Worm (Caenorhabditis elegans) whole organism, L4 larva: Measurements from ENCODE around the gene ncx-8.

ENCODE experiments used
- Y105C5A.15 ChIP-seq: fragments of 200-800 bp; sonication (Bioruptor generic); IDR thresholded peaks from 2 replicates; pipeline ENCODE4 v1.3.6; 2022; ENCODE audit warnings: missing genetic modification characterization, missing compliant biosample characterization
- ceh-82 ChIP-seq: sonication (generic microtip); optimal IDR thresholded peaks from 2 replicates; lab custom pipeline; 2017; ENCODE audit warnings: missing biosample characterization, missing genetic modification characterization
- ces-1 ChIP-seq: fragments of 150-350 bp; sonication (generic microtip); optimal IDR thresholded peaks from 4 replicates; lab custom pipeline; 2014; ENCODE audit warnings: missing biosample characterization, missing genetic modification reagents, missing genetic modification characterization
- dve-1 ChIP-seq: sonication (generic microtip); optimal IDR thresholded peaks from 2 replicates; lab custom pipeline; 2017; ENCODE audit warnings: antibody characterized with exemption, mild to moderate bottlenecking, missing genetic modification characterization, missing compliant biosample characterization; ENCODE audit not compliant: insufficient read depth
- nhr-11 ChIP-seq: fragments of 150-350 bp; optimal IDR thresholded peaks from 2 replicates; lab custom pipeline; 2014; ENCODE audit warnings: missing biosample characterization, missing genetic modification characterization
- nhr-28 ChIP-seq: fragments of 150-350 bp; optimal IDR thresholded peaks from 2 replicates; lab custom pipeline; 2014; ENCODE audit warnings: missing biosample characterization, missing genetic modification characterization
- nhr-76 ChIP-seq: fragments of 150-350 bp; optimal IDR thresholded peaks from 2 replicates; lab custom pipeline; 2014; ENCODE audit warnings: missing biosample characterization, missing genetic modification characterization
- unc-62 ChIP-seq, 3 experiments: fragments of 150-350 bp in 1 of 3; sonication (generic microtip); optimal IDR thresholded peaks in 2 of 3; peaks in 1 of 3; 1 replicate in 1 of 3; 2 replicates in 2 of 3; lab custom pipeline; 2014 to 2017; ENCODE audit warnings: missing biosample characterization in 3 of 3, missing genetic modification characterization in 3 of 3, missing genetic modification reagents in 3 of 3, missing genotype in 1 of 3
- zag-1 ChIP-seq: fragments of 150-350 bp; optimal IDR thresholded peaks from 2 replicates; lab custom pipeline; 2014; ENCODE audit warnings: missing biosample characterization, missing genetic modification characterization

- TF ChIP-seq nhr-11 (tag; lab: Kevin White, UChicago) (no peak), nhr-28 (tag; lab: Kevin White, UChicago) (no peak), nhr-76 (tag; lab: Kevin White, UChicago) (no peak), zag-1 (no peak), unc-62 (GFP tag; optimal IDR thresholded peaks at IDR 0.05 in 1 of 2; lab: Kevin White, UChicago) (no peak), unc-62 (tag; optimal IDR thresholded peaks at IDR 0.05; lab: Kevin White, UChicago) (no peak), dve-1 (no peak), Y105C5A.15 (GFP tag; lab: Robert Waterston, UW) (no peak), ces-1 (no peak), ceh-82 (tag; lab: Kevin White, UChicago) (no peak)
These were observed 14.4 kb upstream of the ncx-8 start, which contains the start of gene srr-8 for ce11 chrV:5001386-5001785.
